Worm (Caenorhabditis elegans): ENCODE results near the gene R102.10.
"Not testable (repeated sequence)": the region's sequence is repeated elsewhere in the genome, so short reads cannot be mapped to it uniquely, and the experiment has no call there.

The R102.10 gene

DNA sequence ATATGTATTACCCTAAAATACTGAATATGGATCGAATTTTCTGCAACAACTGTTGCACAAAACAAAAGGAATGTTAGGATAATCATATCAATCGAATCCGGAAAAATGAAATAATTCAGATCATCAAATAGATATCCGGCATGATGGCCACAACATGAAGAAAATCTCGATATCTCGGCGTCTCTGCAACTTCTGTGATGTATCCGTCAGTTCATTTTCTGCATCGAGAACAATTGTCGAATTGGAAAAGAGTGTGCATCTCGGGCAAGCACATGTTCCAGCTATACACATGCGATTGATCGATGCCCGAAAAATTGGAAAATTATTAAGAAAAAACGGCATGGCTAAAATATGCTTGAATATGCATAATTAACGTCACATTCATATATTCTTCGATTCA, 19.5 kb upstream of the R102.10 start, which contains the start of the genes K08C7.6 and R102.1:
Gene K08C7.6 (minus strand): TSS at position 101 of the 400 bp plus-strand sequence.
Gene R102.1 (plus strand): TSS at position 291 of the 400 bp plus-strand sequence.
- no peak for TF ChIP-seq ceh-28 (tag; optimal IDR thresholded peaks at IDR 0.05)
- no peak for TF ChIP-seq aha-1 (tag)
- no peak for TF ChIP-seq aly-2 (tag; optimal IDR thresholded peaks at IDR 0.05)

DNA sequence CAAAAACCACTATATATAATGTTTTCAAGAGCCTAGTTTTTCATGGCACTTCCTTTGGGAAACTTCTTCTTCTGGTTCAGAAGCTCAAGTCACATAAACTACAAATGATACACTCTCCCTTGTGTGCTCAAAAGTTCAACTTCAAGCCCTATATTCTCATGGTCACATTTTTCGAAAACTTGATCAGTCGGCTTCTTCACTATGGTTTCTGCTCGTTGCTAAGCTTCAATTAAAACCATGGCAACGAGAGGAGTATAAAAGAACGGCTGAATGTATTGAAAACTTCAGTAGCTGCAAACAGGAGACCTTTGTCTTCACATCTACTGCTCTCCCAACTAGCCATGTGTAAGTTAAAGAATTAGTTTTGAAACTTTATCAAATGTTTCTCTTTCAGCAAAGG, 18.0 kb upstream of the R102.10 start, which contains the start of gene R102.2:
Gene R102.2 (plus strand): TSS at position 301 of the 400 bp plus-strand sequence.
- not testable (repeated sequence) for TF ChIP-seq zfp-2 (tag; optimal IDR thresholded peaks at IDR 0.05); ces-1 (GFP tag; optimal IDR thresholded peaks at IDR 0.05); sdz-12 (GFP tag; optimal IDR thresholded peaks at IDR 0.05)

DNA sequence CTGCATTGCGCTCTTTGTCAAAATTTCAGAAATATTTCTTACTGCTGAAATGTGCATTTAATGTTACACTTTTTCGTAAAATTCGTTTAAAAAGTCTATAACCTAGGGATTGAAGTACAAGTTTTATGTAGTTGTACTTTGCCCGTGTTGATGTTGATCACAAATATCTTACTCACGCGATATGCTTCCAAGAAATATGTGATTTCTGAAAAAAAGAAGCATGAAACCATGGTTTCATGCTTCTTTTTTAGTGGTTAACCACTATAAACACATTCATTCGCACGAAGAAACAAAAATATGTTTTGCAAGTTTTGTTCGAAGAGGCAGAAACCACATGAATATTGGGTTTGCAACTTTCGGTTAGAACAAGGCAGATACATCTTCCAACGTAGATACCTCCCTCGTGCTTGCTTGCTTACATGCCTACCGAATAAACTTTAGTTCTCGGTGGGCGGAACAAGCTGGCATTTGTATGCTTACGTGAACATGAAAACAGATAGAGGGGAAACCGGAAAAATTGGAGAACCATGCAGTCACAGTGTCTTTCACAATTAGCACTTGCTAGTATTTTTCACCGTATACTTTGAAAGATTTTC, 16.2 kb upstream of the R102.10 start, which contains the start of gene R102.3:
Gene R102.3 (plus strand): TSS at position 546 of the 596 bp plus-strand sequence.
- no peak for TF ChIP-seq sdz-12 (GFP tag; optimal IDR thresholded peaks at IDR 0.05)
- peak; percentile 52 for TF ChIP-seq nhr-11 (tag; optimal IDR thresholded peaks at IDR 0.05)
- TF ChIP-seq mep-1 (tag; optimal IDR thresholded peaks at IDR 0.05): no peak
- TF ChIP-seq hif-1 (tag; optimal IDR thresholded peaks at IDR 0.05): no peak
- no peak for TF ChIP-seq saeg-2 (GFP tag; IDR thresholded peaks at IDR 0.05)
- no peak for TF ChIP-seq ceh-44 (GFP tag; IDR thresholded peaks at IDR 0.05)
- no peak for TF ChIP-seq daf-19 (GFP tag; conservative IDR thresholded peaks at IDR 0.05)
- TF ChIP-seq Y105C5A.15 (GFP tag; IDR thresholded peaks at IDR 0.05): no peak
- TF ChIP-seq lin-15B (tag; optimal IDR thresholded peaks at IDR 0.05): no peak
- no peak for TF ChIP-seq unc-39 (tag; optimal IDR thresholded peaks at IDR 0.05)
- no peak for TF ChIP-seq fkh-10 (GFP tag; optimal IDR thresholded peaks at IDR 0.05)
- TF ChIP-seq daf-12 (tag; optimal IDR thresholded peaks at IDR 0.05): no peak
- no peak for TF ChIP-seq mdt-29 (GFP tag; IDR thresholded peaks at IDR 0.05)
- TF ChIP-seq ceh-32 (tag; optimal IDR thresholded peaks at IDR 0.05; ENCODE audit: poor library complexity): no peak
- peak; percentile 21 for TF ChIP-seq aha-1 (tag)
- TF ChIP-seq daf-16 (GFP tag; optimal IDR thresholded peaks at IDR 0.05): no peak
- no peak for TF ChIP-seq daf-16 (tag; optimal IDR thresholded peaks at IDR 0.05)
- no peak for TF ChIP-seq daf-8 (GFP tag; IDR thresholded peaks at IDR 0.05)

DNA sequence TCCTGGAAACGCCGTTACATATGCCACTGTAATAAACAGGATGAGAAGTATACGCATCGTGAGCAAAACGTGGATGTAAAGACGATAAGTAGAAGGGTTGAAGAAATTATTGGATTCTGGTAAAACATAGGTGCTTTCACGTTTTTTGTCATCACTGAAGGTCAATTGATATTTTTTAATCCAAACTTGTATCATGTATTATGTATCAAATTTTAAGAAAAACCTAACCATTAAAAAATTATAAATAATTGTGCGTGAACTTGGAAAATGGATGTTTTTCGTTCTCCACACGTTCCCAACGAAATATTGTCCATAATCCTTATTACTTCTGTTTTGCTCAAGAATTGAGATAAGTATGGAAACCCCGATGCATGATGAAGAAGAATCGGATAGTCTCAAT, 15.1 kb upstream of the R102.10 start, which contains the start of gene R102.8:
Gene R102.8 (minus strand): TSS at position 101 of the 400 bp plus-strand sequence.
- TF ChIP-seq Y75B8A.6 (GFP tag; IDR thresholded peaks at IDR 0.05): no peak
- TF ChIP-seq unc-62 (GFP tag; optimal IDR thresholded peaks at IDR 0.05 in 1 of 2): peak in 1 of 2 experiments; percentile 70
- TF ChIP-seq unc-62 (tag; optimal IDR thresholded peaks at IDR 0.05): no peak
- TF ChIP-seq ceh-62 (tag; optimal IDR thresholded peaks at IDR 0.05): no peak
- no peak for TF ChIP-seq mxl-3 (GFP tag; optimal IDR thresholded peaks at IDR 0.05)

DNA sequence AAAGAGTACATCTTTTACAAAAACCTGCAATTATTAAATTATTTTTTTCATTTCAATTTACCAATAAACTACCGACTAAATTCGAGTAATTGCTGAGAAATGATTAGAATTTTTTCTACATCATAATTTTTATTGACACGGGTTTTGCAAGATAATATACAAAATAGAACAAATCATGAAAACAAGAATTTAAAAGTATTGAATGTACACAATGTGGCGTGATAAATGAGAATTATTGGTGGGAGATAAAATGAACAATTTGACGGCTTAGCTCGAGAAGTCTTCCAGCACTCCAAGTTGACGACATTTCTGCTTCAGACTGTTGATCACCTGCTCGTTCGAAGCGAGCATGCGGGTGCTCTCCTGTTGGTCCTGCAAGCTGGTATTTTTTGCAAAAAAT, 10.1 kb upstream of the R102.10 start, which contains the start of gene R102.4:
Gene R102.4 (minus strand): TSS at position 101 of the 400 bp plus-strand sequence.
- TF ChIP-seq ZK337.2 (GFP tag; IDR thresholded peaks at IDR 0.05) (no peak), nhr-102 (tag; optimal IDR thresholded peaks at IDR 0.05) (no peak), unc-62 (GFP tag; optimal IDR thresholded peaks at IDR 0.05 in 1 of 2) (peak in 1 of 2 experiments; percentile 83), unc-62 (tag; optimal IDR thresholded peaks at IDR 0.05) (no peak), skn-1 (tag; optimal IDR thresholded peaks at IDR 0.05) (no peak)
